Fruit fly (Drosophila melanogaster): ENCODE measurements around the gene RpS10a.

Gene RpS10a

DNA sequence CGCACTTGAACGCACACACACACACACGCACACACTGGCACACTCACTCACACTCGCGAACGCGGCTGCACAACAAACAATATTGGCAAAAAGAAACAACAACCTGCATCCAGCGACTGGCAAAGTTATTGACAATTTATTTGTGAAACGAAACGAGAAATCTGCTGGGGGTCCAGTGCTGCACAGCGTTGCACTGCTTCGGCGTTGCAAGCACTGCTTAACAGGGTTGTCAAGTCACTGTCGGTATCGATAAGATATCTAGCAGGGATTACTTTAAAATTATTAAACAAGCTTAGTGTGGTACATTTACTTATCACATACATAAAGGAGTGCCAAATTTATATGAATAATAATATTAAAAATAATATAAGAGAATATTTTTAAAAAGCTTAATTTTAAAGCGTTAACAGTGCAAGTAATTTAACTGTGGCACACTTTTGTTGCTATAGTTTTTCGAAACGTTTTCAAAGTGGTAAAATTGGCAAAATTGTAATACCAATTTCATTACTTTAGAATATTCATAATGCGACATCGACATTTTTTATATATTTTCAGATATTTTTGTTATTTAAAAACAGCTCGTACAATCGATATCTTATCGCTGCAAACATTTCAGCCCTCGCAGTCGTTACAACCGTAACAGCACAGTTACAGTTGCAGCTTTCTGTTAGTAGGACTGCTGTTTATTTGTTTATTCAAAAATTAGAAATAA, 45.2 kb upstream of the RpS10a start, which contains the start of the genes dsd and Tusp (continued):
- TF ChIP-seq exex (tag; optimal IDR thresholded peaks at IDR 0.05) (peak; percentile 8), CG12744 (GFP tag; optimal IDR thresholded peaks at IDR 0.05) (no peak), CG2199 (GFP tag; IDR thresholded peaks at IDR 0.05) (peak; percentile 21; the same call in 1 of the 3 replicates), zen2 (GFP tag; IDR thresholded peaks at IDR 0.05; ENCODE audit: partially characterized antibody) (no peak), abd-A (tag; optimal IDR thresholded peaks at IDR 0.05) (no peak), Hand (GFP tag; optimal IDR thresholded peaks at IDR 0.05) (peak; percentile 18), CG32532 (GFP tag; IDR thresholded peaks at IDR 0.05) (peak; percentile 78), CG4424 (GFP tag; optimal IDR thresholded peaks at IDR 0.05) (peak; percentile 78), Lpt (GFP tag; optimal IDR thresholded peaks at IDR 0.05) (no peak), CG34422 (GFP tag; IDR thresholded peaks at IDR 0.05) (peak; percentile 76), bbx (GFP tag; IDR thresholded peaks at IDR 0.05; ENCODE audit: partially characterized antibody) (peak; percentile 11; the same call in 1 of the 2 replicates), B-H2 (GFP tag; optimal IDR thresholded peaks at IDR 0.05) (peak; percentile 73), cg (GFP tag; optimal IDR thresholded peaks at IDR 0.05) (peak; percentile 48), jigr1 (GFP tag; IDR thresholded peaks at IDR 0.05) (no peak), Pdp1 (GFP tag; optimal IDR thresholded peaks at IDR 0.05) (peak; percentile 58 to 77), insv (GFP tag; optimal IDR thresholded peaks at IDR 0.05) (peak in 1 of 2 experiments; percentile 26), Fer1 (GFP tag; optimal IDR thresholded peaks at IDR 0.05) (peak; percentile 39), her (GFP tag; optimal IDR thresholded peaks at IDR 0.05) (peak; percentile 56), zf30C (GFP tag; optimal IDR thresholded peaks at IDR 0.05) (no peak), Nf-YC (tag; optimal IDR thresholded peaks at IDR 0.05) (peak; percentile 65), gsb (GFP tag; IDR thresholded peaks at IDR 0.05) (peak; percentile 46; the same call in 1 of the 2 replicates), repo (GFP tag; optimal IDR thresholded peaks at IDR 0.05) (peak; percentile 56), run (tag; optimal IDR thresholded peaks at IDR 0.05) (no peak), Rfx (GFP tag; IDR thresholded peaks at IDR 0.05) (peak; percentile 90), CG8924 (tag; optimal IDR thresholded peaks at IDR 0.05) (peak; percentile 64), CG4328 (GFP tag; optimal IDR thresholded peaks at IDR 0.05) (peak; percentile 52), hb (GFP tag; IDR thresholded peaks at IDR 0.05; ENCODE audit: partially characterized antibody) (peak; percentile 51; the same call in 1 of the 3 replicates), ato (GFP tag; IDR thresholded peaks at IDR 0.05; ENCODE audit: partially characterized antibody) (no peak; the same call in 1 of the 2 replicates), CG43689 (GFP tag; IDR thresholded peaks at IDR 0.05) (peak; percentile 9; the same call in 1 of the 2 replicates), mam (GFP tag; optimal IDR thresholded peaks at IDR 0.05) (peak; percentile 85), CG13775 (GFP tag; optimal IDR thresholded peaks at IDR 0.05) (peak; percentile 74), CG18619 (GFP tag; optimal IDR thresholded peaks at IDR 0.05) (peak; percentile 63), cato (GFP tag; optimal IDR thresholded peaks at IDR 0.05; ENCODE audit: borderline replicate concordance) (peak; percentile 59), Doc3 (GFP tag; IDR thresholded peaks at IDR 0.05; ENCODE audit: partially characterized antibody) (peak; percentile 56; the same call in 1 of the 3 replicates), Drgx (GFP tag; IDR thresholded peaks at IDR 0.05) (no peak), slbo (GFP tag; IDR thresholded peaks at IDR 0.05) (peak; percentile 93), Tbp (GFP tag; optimal IDR thresholded peaks at IDR 0.05) (no peak), CG7928 (GFP tag; optimal IDR thresholded peaks at IDR 0.05) (peak; percentile 74), CG15601 (tag; optimal IDR thresholded peaks at IDR 0.05) (peak; percentile 61), CG7963 (GFP tag; IDR thresholded peaks at IDR 0.05; ENCODE audit: partially characterized antibody) (0 out of 3 replicates have a peak, but pooled peaks have one; percentile 38), CG17328 (GFP tag; IDR thresholded peaks at IDR 0.05) (peak; percentile 70), CG4404 (GFP tag; IDR thresholded peaks at IDR 0.05) (peak; percentile 46; the same call in 1 of the 2 replicates), D (optimal IDR thresholded peaks at IDR 0.05) (no peak), D (GFP tag; optimal IDR thresholded peaks at IDR 0.05) (peak; percentile 62), CG6654 (GFP tag; optimal IDR thresholded peaks at IDR 0.05) (peak; percentile 10), trh (GFP tag; optimal IDR thresholded peaks at IDR 0.05) (peak; percentile 50), bab2 (GFP tag; optimal IDR thresholded peaks at IDR 0.05) (peak; percentile 69), CG2129 (GFP tag; IDR thresholded peaks at IDR 0.05; ENCODE audit: partially characterized antibody) (no peak)
